Fruit fly (Drosophila melanogaster) whole organism, embryonic: ENCODE data around the gene CG32686.

Experiments used
- Atf-2 ChIP-seq: fragments of 200-800 bp; sonication (Bioruptor generic); optimal IDR thresholded peaks from 2 replicates; lab custom pipeline; 2016; ENCODE audit warnings: missing biosample characterization, missing genetic modification characterization
- Atf6 ChIP-seq: fragments of 200-800 bp; sonication (Bioruptor generic); IDR thresholded peaks from 2 replicates; pipeline ENCODE4 v1.3.6; 2022; ENCODE audit warnings: missing biosample characterization, missing genetic modification characterization
- BEAF-32 ChIP-seq: fragments of 200-800 bp; sonication (Bioruptor generic); optimal IDR thresholded peaks from 3 replicates; lab custom pipeline; 2017; ENCODE audit warnings: missing biosample characterization, missing genetic modification characterization, mild to moderate bottlenecking, moderate library complexity, missing genetic modification reagents
- Blimp-1 ChIP-seq: fragments of 200-800 bp; sonication (Bioruptor generic); optimal IDR thresholded peaks from 3 replicates; lab custom pipeline; 2018; ENCODE audit warnings: missing biosample characterization, missing genetic modification characterization, mild to moderate bottlenecking, moderate library complexity, missing genetic modification reagents
- C15 ChIP-seq: fragments of 200-800 bp; sonication (Bioruptor generic); IDR thresholded peaks from 3 replicates; pipeline ENCODE4 v1.3.6; 2022; ENCODE audit warnings: missing biosample characterization, missing genetic modification characterization
- CG10209 ChIP-seq: fragments of 200-800 bp; sonication (Bioruptor generic); optimal IDR thresholded peaks from 3 replicates; lab custom pipeline; 2017; ENCODE audit warnings: missing biosample characterization, mild to moderate bottlenecking, missing genetic modification characterization, missing genetic modification reagents
- CG10431 ChIP-seq: fragments of 200-800 bp; sonication (Bioruptor generic); optimal IDR thresholded peaks from 3 replicates; lab custom pipeline; 2018; ENCODE audit warnings: missing biosample characterization, mild to moderate bottlenecking, missing genetic modification characterization
- CG11456 ChIP-seq: fragments of 200-800 bp; sonication (Bioruptor generic); IDR thresholded peaks from 3 replicates; pipeline ENCODE4 v1.3.6; 2022; ENCODE audit warnings: missing biosample characterization, missing genetic modification characterization
- CG11695 ChIP-seq: fragments of 200-800 bp; sonication (Bioruptor generic); IDR thresholded peaks from 3 replicates; pipeline ENCODE4 v1.3.6; 2022; ENCODE audit warnings: missing biosample characterization, missing genetic modification characterization
- CG12769 ChIP-seq: fragments of 200-800 bp; sonication (Bioruptor generic); optimal IDR thresholded peaks from 2 replicates; lab custom pipeline; 2019; ENCODE audit warnings: missing biosample characterization, mild to moderate bottlenecking, missing genetic modification characterization, moderate library complexity
- CG13123 ChIP-seq: fragments of 200-800 bp; sonication (Bioruptor generic); optimal IDR thresholded peaks from 2 replicates; lab custom pipeline; 2016; ENCODE audit warnings: missing biosample characterization, missing genetic modification characterization
- CG17186 ChIP-seq: fragments of 200-800 bp; sonication (Bioruptor generic); optimal IDR thresholded peaks from 3 replicates; lab custom pipeline; 2017; ENCODE audit warnings: missing biosample characterization, missing genetic modification reagents, missing genetic modification characterization
- CG17802 ChIP-seq: fragments of 200-800 bp; sonication (Bioruptor generic); optimal IDR thresholded peaks from 2 replicates; lab custom pipeline; 2018; ENCODE audit warnings: missing biosample characterization, mild to moderate bottlenecking, missing genetic modification characterization, moderate library complexity
- CG18011 ChIP-seq: fragments of 200-800 bp; sonication (Bioruptor generic); optimal IDR thresholded peaks from 2 replicates; lab custom pipeline; 2017; ENCODE audit warnings: missing biosample characterization, missing genetic modification characterization, mild to moderate bottlenecking, moderate library complexity, missing genotype
- CG31365 ChIP-seq: fragments of 200-800 bp; sonication (Bioruptor generic); optimal IDR thresholded peaks from 2 replicates; lab custom pipeline; 2018; ENCODE audit warnings: missing biosample characterization, mild to moderate bottlenecking, missing genetic modification characterization
- CG33213 ChIP-seq: fragments of 200-800 bp; sonication (Bioruptor generic); optimal IDR thresholded peaks from 3 replicates; lab custom pipeline; 2016; ENCODE audit warnings: missing biosample characterization, missing genetic modification characterization
- CG4360 ChIP-seq: fragments of 200-800 bp; sonication (Bioruptor generic); IDR thresholded peaks from 2 replicates; pipeline ENCODE4 v1.3.6; 2022; ENCODE audit warnings: missing biosample characterization, missing genetic modification characterization
- CG4820 ChIP-seq: fragments of 200-800 bp; sonication (Bioruptor generic); optimal IDR thresholded peaks from 3 replicates; lab custom pipeline; 2016; ENCODE audit warnings: missing biosample characterization, missing genetic modification characterization
- CG7372 ChIP-seq: fragments of 200-800 bp; sonication (Bioruptor generic); IDR thresholded peaks from 2 replicates; pipeline ENCODE4 v1.3.6; 2022; ENCODE audit warnings: missing biosample characterization, missing genetic modification characterization
- CG7786 ChIP-seq: fragments of 200-800 bp; sonication (Bioruptor generic); optimal IDR thresholded peaks from 2 replicates; lab custom pipeline; 2016; ENCODE audit warnings: missing biosample characterization, missing genetic modification characterization
- CG8290 ChIP-seq, 3 experiments: fragments of 200-800 bp; sonication (Bioruptor generic); optimal IDR thresholded peaks; 2 replicates each; lab custom pipeline; 2016 to 2019; ENCODE audit warnings: missing biosample characterization in 3 of 3, missing genetic modification characterization in 3 of 3, mild to moderate bottlenecking in 2 of 3, moderate library complexity in 1 of 3
- CG9437 ChIP-seq: fragments of 200-800 bp; sonication (Bioruptor generic); optimal IDR thresholded peaks from 2 replicates; lab custom pipeline; 2018; ENCODE audit warnings: missing biosample characterization, mild to moderate bottlenecking, missing genetic modification characterization
- Doc2 ChIP-seq: fragments of 200-800 bp; sonication (Bioruptor generic); IDR thresholded peaks from 2 replicates; pipeline ENCODE4 v1.3.6; 2022; ENCODE audit warnings: missing biosample characterization, missing genetic modification characterization
- Doc3 ChIP-seq: fragments of 200-800 bp; sonication (Bioruptor generic); IDR thresholded peaks from 3 replicates; pipeline ENCODE4 v1.3.6; 2022; ENCODE audit warnings: missing biosample characterization, missing genetic modification characterization; ENCODE audit not compliant: partially characterized antibody
- Gsc ChIP-seq: fragments of 200-800 bp; sonication (Bioruptor generic); IDR thresholded peaks from 2 replicates; pipeline ENCODE4 v1.3.6; 2022; ENCODE audit warnings: missing biosample characterization, missing genetic modification characterization
- H2.0 ChIP-seq: fragments of 200-800 bp; sonication (Bioruptor generic); IDR thresholded peaks from 2 replicates; pipeline ENCODE4 v1.3.6; 2022; ENCODE audit warnings: missing biosample characterization, missing genetic modification characterization
- Mrtf ChIP-seq: fragments of 200-800 bp; sonication (Bioruptor generic); IDR thresholded peaks from 3 replicates; pipeline ENCODE4 v1.3.6; 2022; ENCODE audit warnings: missing biosample characterization, missing genetic modification characterization
- Oli ChIP-seq: fragments of 200-800 bp; sonication (Bioruptor generic); optimal IDR thresholded peaks from 2 replicates; lab custom pipeline; 2018; ENCODE audit warnings: missing biosample characterization, mild to moderate bottlenecking, missing genetic modification characterization, moderate library complexity
- Ptx1 ChIP-seq: fragments of 200-800 bp; sonication (Bioruptor generic); IDR thresholded peaks from 2 replicates; pipeline ENCODE4 v1.3.6; 2022; ENCODE audit warnings: missing biosample characterization, missing genetic modification characterization
- Ravus ChIP-seq: fragments of 200-800 bp; sonication (Bioruptor generic); IDR thresholded peaks from 2 replicates; pipeline ENCODE4 v1.3.6; 2022; ENCODE audit warnings: missing biosample characterization, missing genetic modification characterization
- Ssrp ChIP-seq: fragments of 200-800 bp; sonication (Bioruptor generic); optimal IDR thresholded peaks from 2 replicates; lab custom pipeline; 2018; ENCODE audit warnings: missing biosample characterization, mild to moderate bottlenecking, missing genetic modification characterization, moderate library complexity
- Usf ChIP-seq: fragments of 200-800 bp; sonication (Bioruptor generic); optimal IDR thresholded peaks from 2 replicates; lab custom pipeline; 2017; ENCODE audit warnings: missing genotype, missing biosample characterization, missing genetic modification characterization
- Xbp1 ChIP-seq: fragments of 200-800 bp; sonication (Bioruptor generic); optimal IDR thresholded peaks from 3 replicates; lab custom pipeline; 2016; ENCODE audit warnings: missing biosample characterization, mild to moderate bottlenecking, missing genetic modification characterization
- dmrt99B ChIP-seq: fragments of 200-800 bp; sonication (Bioruptor generic); optimal IDR thresholded peaks from 2 replicates; lab custom pipeline; 2018; ENCODE audit warnings: missing biosample characterization, mild to moderate bottlenecking, missing genetic modification characterization, moderate library complexity
- fru ChIP-seq: fragments of >200 bp; optimal IDR thresholded peaks from 2 replicates; lab custom pipeline; 2017
- fu2 ChIP-seq: fragments of 200-800 bp; sonication (Bioruptor generic); optimal IDR thresholded peaks from 2 replicates; lab custom pipeline; 2016; ENCODE audit warnings: missing biosample characterization, missing genetic modification characterization
- jumu ChIP-seq: fragments of 200-800 bp; sonication (Bioruptor generic); optimal IDR thresholded peaks from 3 replicates; lab custom pipeline; 2016; ENCODE audit warnings: missing biosample characterization, missing genetic modification characterization
- knrl ChIP-seq: fragments of 200-800 bp; sonication (Bioruptor generic); IDR thresholded peaks from 3 replicates; pipeline ENCODE4 v1.3.6; 2022; ENCODE audit warnings: missing biosample characterization, missing genetic modification characterization; ENCODE audit not compliant: partially characterized antibody
- pros ChIP-seq: fragments of 200-800 bp; sonication (Bioruptor generic); optimal IDR thresholded peaks from 3 replicates; lab custom pipeline; 2019; ENCODE audit warnings: missing biosample characterization, mild to moderate bottlenecking, missing genetic modification characterization, moderate library complexity
- sd ChIP-seq: fragments of 200-800 bp; sonication (Bioruptor generic); optimal IDR thresholded peaks from 3 replicates; lab custom pipeline; 2018; ENCODE audit warnings: missing biosample characterization, mild to moderate bottlenecking, missing genetic modification characterization, moderate library complexity
- slou ChIP-seq: fragments of 200-800 bp; sonication (Bioruptor generic); optimal IDR thresholded peaks from 3 replicates; lab custom pipeline; 2016; ENCODE audit warnings: missing biosample characterization, missing genetic modification characterization
- sna ChIP-seq: fragments of 200-800 bp; sonication (Bioruptor generic); IDR thresholded peaks from 2 replicates; pipeline ENCODE4 v1.3.6; 2022; ENCODE audit warnings: missing biosample characterization, missing genetic modification characterization; ENCODE audit not compliant: partially characterized antibody
- stc ChIP-seq: fragments of 200-800 bp; sonication (Bioruptor generic); IDR thresholded peaks from 2 replicates; pipeline ENCODE4 v1.3.6; 2022; ENCODE audit warnings: missing biosample characterization, missing genetic modification characterization
- sug ChIP-seq: fragments of 200-800 bp; optimal IDR thresholded peaks from 2 replicates; lab custom pipeline; 2019; ENCODE audit warnings: missing biosample characterization, mild to moderate bottlenecking, missing genetic modification characterization, moderate library complexity
- tna ChIP-seq: fragments of 200-800 bp; sonication (Bioruptor generic); IDR thresholded peaks from 2 replicates; pipeline ENCODE4 v1.3.6; 2022; ENCODE audit warnings: missing biosample characterization, missing genetic modification characterization; ENCODE audit not compliant: partially characterized antibody
- trem ChIP-seq: fragments of 200-800 bp; optimal IDR thresholded peaks from 3 replicates; lab custom pipeline; 2019; ENCODE audit warnings: missing biosample characterization, mild to moderate bottlenecking, missing genetic modification characterization, moderate library complexity
- trh ChIP-seq: fragments of 200-800 bp; sonication (Bioruptor generic); optimal IDR thresholded peaks from 2 replicates; lab custom pipeline; 2016; ENCODE audit warnings: missing biosample characterization, missing genetic modification characterization
- yki ChIP-seq: fragments of >200 bp; optimal IDR thresholded peaks from 3 replicates; lab custom pipeline; 2018

The CG32686 gene

dm6 chrX:10325567-10326345 lies 49.4 kb downstream of the CG32686 start, which contains the start of gene alpha-Man-Ia (continued):
- TF ChIP-seq jumu (GFP tag; lab: Kevin White, UChicago), result peak; percentile 26
- TF ChIP-seq trh, result no peak
- TF ChIP-seq sug (tag; lab: Kevin White, UChicago), result peak; percentile 24
- TF ChIP-seq sna (GFP tag; lab: Robert Waterston, UW), result 0 out of 2 replicates have a peak, but pooled peaks have one; percentile 17
- no peak for TF ChIP-seq fru (lab: Kevin White, UChicago)
- TF ChIP-seq stc (GFP tag; lab: Robert Waterston, UW), result no peak
- TF ChIP-seq Mrtf (GFP tag; lab: Robert Waterston, UW), result no peak
- TF ChIP-seq CG18011 (GFP tag; lab: Kevin White, UChicago), result no peak
- TF ChIP-seq Ssrp (tag; lab: Kevin White, UChicago), result no peak
- TF ChIP-seq trem, result peak; percentile 26
- TF ChIP-seq Ravus (GFP tag; lab: Robert Waterston, UW), result no peak
- TF ChIP-seq CG7372, result no peak
- TF ChIP-seq Blimp-1, result no peak
- no peak for TF ChIP-seq Atf-2
- TF ChIP-seq CG10209 (GFP tag; lab: Kevin White, UChicago), result no peak
- no peak for TF ChIP-seq Doc2 (GFP tag; lab: Robert Waterston, UW)
- peak; percentile 2 for TF ChIP-seq CG9437

DNA sequence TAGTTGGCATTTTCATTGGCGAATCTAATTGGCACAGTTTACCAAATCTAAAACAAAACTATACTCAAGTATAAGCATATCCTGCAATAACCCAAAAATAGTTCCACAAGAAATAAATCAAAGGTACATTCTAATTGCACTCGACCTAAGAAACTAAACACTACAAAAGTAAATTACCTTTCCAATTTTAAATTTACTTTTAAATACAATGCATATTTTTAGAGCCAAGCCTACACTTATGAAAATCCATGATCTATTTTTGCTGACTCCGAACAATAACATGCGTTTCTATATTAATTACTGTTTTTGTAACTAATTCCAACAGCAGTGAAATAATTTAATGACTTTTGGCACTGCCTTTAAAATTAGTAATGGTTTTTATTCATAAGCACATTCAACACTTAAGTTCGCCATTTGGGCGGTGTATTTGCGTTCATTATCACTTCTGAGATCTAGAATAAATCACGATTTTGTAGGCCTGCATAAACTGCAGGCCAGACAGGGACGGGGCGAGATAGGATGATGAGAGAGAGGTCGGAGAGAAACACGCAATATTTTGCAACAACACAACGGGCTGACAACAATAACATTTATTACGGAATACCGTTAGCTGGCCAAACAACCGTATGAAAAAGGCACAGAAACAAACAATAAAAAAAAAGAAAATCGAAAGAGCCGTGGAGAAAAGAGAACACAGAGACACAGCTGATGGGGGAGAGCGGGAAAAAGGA lies 50.1 kb downstream of the CG32686 start:
- no peak for TF ChIP-seq BEAF-32 (GFP tag; lab: Kevin White, UChicago)
- TF ChIP-seq slou, result no peak
- TF ChIP-seq pros (GFP tag; lab: Kevin White, UChicago), result no peak
- no peak for TF ChIP-seq CG4360 (GFP tag; lab: Robert Waterston, UW)
- no peak for TF ChIP-seq Mrtf (GFP tag; lab: Robert Waterston, UW)
- no peak for TF ChIP-seq CG11456 (GFP tag; lab: Robert Waterston, UW)
- TF ChIP-seq CG13123 (GFP tag; lab: Kevin White, UChicago), result no peak
- TF ChIP-seq sd (tag; lab: Kevin White, UChicago), result no peak
- TF ChIP-seq yki (lab: Kevin White, UChicago), result no peak
- TF ChIP-seq Doc3 (GFP tag; lab: Robert Waterston, UW), result no peak
- no peak for TF ChIP-seq tna
- TF ChIP-seq CG17802, result no peak
- no peak for TF ChIP-seq knrl
- no peak for TF ChIP-seq CG11695 (GFP tag; lab: Robert Waterston, UW)
- no peak for TF ChIP-seq fu2
- no peak for TF ChIP-seq Ptx1
- no peak for TF ChIP-seq CG8290 (GFP tag; optimal IDR thresholded peaks at IDR 0.05; lab: Kevin White, UChicago)
- TF ChIP-seq CG8290 (tag; optimal IDR thresholded peaks at IDR 0.05; lab: Kevin White, UChicago), result no peak
- TF ChIP-seq CG7786, result no peak
- no peak for TF ChIP-seq CG17186 (GFP tag; lab: Kevin White, UChicago)
- no peak for TF ChIP-seq C15 (GFP tag; lab: Robert Waterston, UW)
- TF ChIP-seq CG4820, result peak; percentile 80
- TF ChIP-seq CG33213 (GFP tag; lab: Kevin White, UChicago), result no peak
- TF ChIP-seq dmrt99B, result peak; percentile 35
- peak; percentile 3 for TF ChIP-seq Oli
- no peak for TF ChIP-seq Gsc (GFP tag; lab: Robert Waterston, UW)
- no peak for TF ChIP-seq Atf6 (GFP tag; lab: Robert Waterston, UW)
- TF ChIP-seq H2.0 (GFP tag; lab: Robert Waterston, UW), result no peak
- no peak for TF ChIP-seq Xbp1
- no peak for TF ChIP-seq CG12769 (tag; lab: Kevin White, UChicago)
- no peak for TF ChIP-seq CG31365 (tag; lab: Kevin White, UChicago)
- no peak for TF ChIP-seq CG10431 (GFP tag; lab: Kevin White, UChicago)
- TF ChIP-seq Usf (GFP tag; lab: Kevin White, UChicago), result no peak
